Worm (Caenorhabditis elegans) whole organism, late embryonic: ENCODE measurements around the gene scc-3.
A peak's percentile ranks its signal among the peaks of the same experiment; 100 is the strongest.

ENCODE experiments used
- K02D7.2 ChIP-seq: sonication (generic microtip); optimal IDR thresholded peaks from 2 replicates; lab custom pipeline; 2017; ENCODE audit warnings: mild to moderate bottlenecking, missing genetic modification characterization, missing compliant biosample characterization
- ama-1 ChIP-seq: fragments of 150-350 bp; optimal IDR thresholded peaks from 2 replicates; lab custom pipeline; 2014
- ceh-30 ChIP-seq: fragments of 150-350 bp; optimal IDR thresholded peaks from 2 replicates; lab custom pipeline; 2014; ENCODE audit warnings: missing biosample characterization, missing genetic modification characterization
- fkh-10 ChIP-seq: fragments of 150-350 bp; optimal IDR thresholded peaks from 2 replicates; lab custom pipeline; 2014; ENCODE audit warnings: missing biosample characterization, missing genetic modification reagents, missing genetic modification characterization
- hlh-30 ChIP-seq: sonication (generic microtip); optimal IDR thresholded peaks from 2 replicates; lab custom pipeline; 2017; ENCODE audit warnings: antibody characterized with exemption, missing genetic modification characterization, missing compliant biosample characterization; ENCODE audit not compliant: insufficient read depth
- lim-6 ChIP-seq: sonication (generic microtip); optimal IDR thresholded peaks from 2 replicates; lab custom pipeline; 2016; ENCODE audit warnings: missing genetic modification characterization, missing compliant biosample characterization
- madf-2 ChIP-seq: sonication (generic microtip); optimal IDR thresholded peaks from 2 replicates; lab custom pipeline; 2017; ENCODE audit warnings: missing genetic modification characterization, missing compliant biosample characterization
- pha-4 ChIP-seq: fragments of 150-350 bp; optimal IDR thresholded peaks from 2 replicates; lab custom pipeline; 2018; ENCODE audit warnings: missing biosample characterization, missing genetic modification reagents, missing genetic modification characterization
- pqm-1 ChIP-seq: sonication (generic microtip); optimal IDR thresholded peaks from 2 replicates; lab custom pipeline; 2016; ENCODE audit warnings: missing genetic modification characterization, missing compliant biosample characterization
- ref-2 ChIP-seq: sonication (generic microtip); optimal IDR thresholded peaks from 2 replicates; lab custom pipeline; 2016; ENCODE audit warnings: missing genetic modification characterization, missing compliant biosample characterization
- syd-9 ChIP-seq: sonication (generic microtip); optimal IDR thresholded peaks from 2 replicates; lab custom pipeline; 2016; ENCODE audit warnings: mild to moderate bottlenecking, missing genetic modification characterization, moderate library complexity, missing compliant biosample characterization
- tbx-2 ChIP-seq: sonication (generic microtip); optimal IDR thresholded peaks from 2 replicates; lab custom pipeline; 2016; ENCODE audit warnings: missing genetic modification characterization, missing compliant biosample characterization
- zip-5 ChIP-seq: sonication (generic microtip); optimal IDR thresholded peaks from 2 replicates; lab custom pipeline; 2016; ENCODE audit warnings: missing genetic modification characterization, missing compliant biosample characterization
- ztf-16 ChIP-seq: sonication (generic microtip); optimal IDR thresholded peaks from 2 replicates; lab custom pipeline; 2017; ENCODE audit warnings: missing genetic modification characterization, missing compliant biosample characterization

DNA sequence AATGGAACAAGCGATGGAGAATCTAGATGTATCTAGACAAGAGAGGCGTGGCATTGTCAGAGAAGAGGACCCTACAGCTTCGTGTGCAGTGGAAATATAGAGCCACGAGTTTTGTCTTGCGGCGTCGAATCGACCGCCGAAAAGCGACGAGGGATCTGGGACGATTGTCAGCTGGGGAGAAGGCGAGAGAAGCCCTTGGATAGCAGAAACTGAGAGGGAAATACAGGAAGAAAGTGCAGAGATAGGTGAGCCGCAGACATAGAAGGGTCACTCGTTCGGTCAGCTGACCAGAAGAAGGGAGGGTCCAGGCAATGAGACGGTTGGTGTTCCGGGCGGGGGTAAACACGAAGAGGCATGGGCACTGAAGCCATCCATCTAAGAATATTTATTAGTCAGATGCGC is 50.7 kb downstream of the scc-3 start:
- TF ChIP-seq pqm-1 (tag; lab: Kevin White, UChicago) (no peak), K02D7.2 (no peak), ztf-16 (tag; lab: Kevin White, UChicago) (no peak), ama-1 (lab: Kevin White, UChicago) (no peak), ref-2 (peak; percentile 40), tbx-2 (tag; lab: Kevin White, UChicago) (peak; percentile 62), pha-4 (no peak), madf-2 (tag; lab: Kevin White, UChicago) (no peak), ceh-30 (tag; lab: Kevin White, UChicago) (no peak), zip-5 (no peak), fkh-10 (GFP tag; lab: Kevin White, UChicago) (no peak), syd-9 (tag; lab: Kevin White, UChicago) (peak; percentile 27), hlh-30 (tag; lab: Kevin White, UChicago) (peak; percentile 96), lim-6 (tag; lab: Kevin White, UChicago) (no peak)
